Worm (Caenorhabditis elegans): ENCODE data around the gene Y50D4C.3.

Y50D4C.3 gene

DNA sequence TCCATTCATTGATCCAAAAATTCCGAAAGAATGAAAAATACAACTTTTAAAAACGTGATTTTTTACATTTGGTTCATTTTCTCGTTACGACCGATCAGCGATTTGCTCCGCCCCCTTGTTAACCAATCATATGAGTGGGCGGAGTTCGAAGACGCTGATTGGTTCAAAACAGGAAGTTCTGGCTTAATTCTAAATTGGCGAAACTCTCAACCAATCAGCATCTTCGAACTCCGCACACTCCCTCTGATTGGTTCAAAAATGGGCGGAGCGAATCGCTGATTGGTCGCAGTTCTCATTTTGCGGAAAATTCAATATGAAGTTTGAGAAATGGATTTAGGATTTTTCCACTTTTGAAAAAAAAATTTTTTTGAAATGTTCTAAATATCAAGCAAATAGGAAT is 784 bp upstream of the Y50D4C.3 start:
- TF ChIP-seq nfya-1 (tag; optimal IDR thresholded peaks at IDR 0.05; ENCODE audit: insufficient read depth) (peak; percentile 84), fkh-2 (tag; optimal IDR thresholded peaks at IDR 0.05) (no peak)

DNA sequence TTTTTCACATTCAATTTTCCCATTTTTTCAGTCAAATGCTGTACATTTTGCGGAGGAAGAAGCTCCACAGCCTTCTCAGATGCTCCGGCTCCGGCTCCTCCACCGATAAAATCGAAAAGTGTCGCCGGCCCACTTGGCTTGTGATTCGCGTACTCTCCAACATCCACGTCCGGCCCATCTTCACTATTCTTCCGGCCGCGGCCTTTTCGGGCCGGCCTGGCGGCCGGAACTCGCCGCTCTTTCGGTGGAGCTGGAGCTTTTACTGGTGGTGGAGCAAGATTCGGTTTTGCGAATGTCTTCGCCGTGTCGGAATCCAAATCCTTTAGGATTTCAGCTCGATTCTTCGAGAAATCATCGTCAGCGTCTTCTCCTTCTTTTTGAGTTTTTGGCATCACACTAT is 2.5 kb downstream of the Y50D4C.3 start:
- no peak for TF ChIP-seq ama-1 (optimal IDR thresholded peaks at IDR 0.05)
- no peak for TF ChIP-seq nfya-1 (tag; optimal IDR thresholded peaks at IDR 0.05; ENCODE audit: insufficient read depth)
- TF ChIP-seq nhr-237 (tag; optimal IDR thresholded peaks at IDR 0.05) = no peak
- no peak for TF ChIP-seq jun-1 (tag; optimal IDR thresholded peaks at IDR 0.05)
- TF ChIP-seq ceh-9 (tag; optimal IDR thresholded peaks at IDR 0.05) = no peak
- no peak for TF ChIP-seq fos-1 (tag; optimal IDR thresholded peaks at IDR 0.05)
- TF ChIP-seq egl-5 (tag; optimal IDR thresholded peaks at IDR 0.05) = no peak
- TF ChIP-seq ztf-4 (tag; optimal IDR thresholded peaks at IDR 0.05) = no peak
- TF ChIP-seq elt-1 (tag; optimal IDR thresholded peaks at IDR 0.05) = no peak
- no peak for TF ChIP-seq elt-3 (tag; optimal IDR thresholded peaks at IDR 0.05)
- TF ChIP-seq pha-4 (tag; optimal IDR thresholded peaks at IDR 0.05) = no peak
- no peak for TF ChIP-seq lin-15B (tag; optimal IDR thresholded peaks at IDR 0.05)
- no peak for TF ChIP-seq nhr-43 (tag; optimal IDR thresholded peaks at IDR 0.05; ENCODE audit: poor library complexity, severe bottlenecking)
- no peak for TF ChIP-seq nhr-11 (tag; optimal IDR thresholded peaks at IDR 0.05)
- TF ChIP-seq unc-62 (GFP tag; optimal IDR thresholded peaks at IDR 0.05) = no peak
- TF ChIP-seq fkh-2 (tag; optimal IDR thresholded peaks at IDR 0.05) = no peak
- TF ChIP-seq fkh-10 (GFP tag; optimal IDR thresholded peaks at IDR 0.05) = no peak
- no peak for TF ChIP-seq aly-2 (tag; optimal IDR thresholded peaks at IDR 0.05)

DNA sequence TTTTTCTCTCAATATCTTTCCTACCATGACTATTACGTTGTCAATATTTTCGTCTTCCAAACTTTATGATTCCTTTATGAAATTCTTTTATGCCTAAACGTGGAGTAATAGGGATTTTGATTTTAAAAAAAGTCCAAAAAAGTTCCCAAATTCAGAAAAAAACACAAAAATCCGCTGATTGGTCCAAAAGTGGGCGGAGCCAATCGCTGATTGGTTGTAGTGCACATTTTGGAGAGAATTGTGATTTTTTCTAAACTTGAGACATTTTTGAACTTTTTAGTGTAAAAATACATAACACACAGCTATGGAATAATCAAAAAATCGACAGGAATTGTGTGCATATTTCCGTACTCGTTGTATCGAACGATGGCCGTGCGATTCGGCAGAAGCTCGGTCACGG is 5.7 kb downstream of the Y50D4C.3 start:
- TF ChIP-seq pqm-1 (tag; optimal IDR thresholded peaks at IDR 0.05) (no peak), nfya-1 (tag; optimal IDR thresholded peaks at IDR 0.05; ENCODE audit: insufficient read depth) (peak; percentile 79)

DNA sequence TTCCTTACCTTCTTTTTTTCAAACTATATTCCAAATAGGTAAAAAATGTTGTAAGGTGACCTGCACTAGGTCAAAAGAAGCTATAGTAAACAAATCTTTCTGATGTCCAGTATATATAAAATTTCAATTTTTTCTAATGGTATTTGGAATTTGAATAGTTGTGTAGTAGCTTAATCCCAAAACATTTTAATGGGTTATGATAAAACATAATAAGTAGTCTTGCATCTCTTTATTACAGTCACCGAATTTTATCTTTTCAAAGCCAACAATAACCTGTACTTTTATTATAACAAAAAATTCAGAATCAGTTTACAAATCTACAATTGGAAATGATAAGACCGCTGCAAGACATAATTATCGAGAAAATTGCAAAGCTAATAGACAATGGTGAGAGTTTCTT is 27.6 kb downstream of the Y50D4C.3 start, which contains the start of gene H24K24.2:
H24K24.2 (plus strand) TSS at position 301 of the 400 bp plus-strand sequence.
- TF ChIP-seq nhr-28 (tag; optimal IDR thresholded peaks at IDR 0.05) = no peak
- TF ChIP-seq lin-15B (tag; optimal IDR thresholded peaks at IDR 0.05) = no peak
- TF ChIP-seq ztf-11 (tag; optimal IDR thresholded peaks at IDR 0.05) = no peak
- TF ChIP-seq ama-1 (optimal IDR thresholded peaks at IDR 0.05) = no peak
- no peak for TF ChIP-seq unc-39 (tag; optimal IDR thresholded peaks at IDR 0.05)
- no peak for TF ChIP-seq pha-4 (tag; optimal IDR thresholded peaks at IDR 0.05)
- no peak for TF ChIP-seq ceh-28 (tag; optimal IDR thresholded peaks at IDR 0.05)
- no peak for TF ChIP-seq nhr-12 (tag; optimal IDR thresholded peaks at IDR 0.05)
- no peak for TF ChIP-seq eor-1 (tag; optimal IDR thresholded peaks at IDR 0.05)
- TF ChIP-seq nhr-237 (tag; optimal IDR thresholded peaks at IDR 0.05) = no peak
- TF ChIP-seq ceh-16 (tag; optimal IDR thresholded peaks at IDR 0.05) = no peak
- no peak for TF ChIP-seq jun-1 (tag; optimal IDR thresholded peaks at IDR 0.05)
- no peak for TF ChIP-seq ceh-9 (tag; optimal IDR thresholded peaks at IDR 0.05)
- TF ChIP-seq pqm-1 (tag; optimal IDR thresholded peaks at IDR 0.05) = no peak
- no peak for TF ChIP-seq nhr-43 (tag; optimal IDR thresholded peaks at IDR 0.05; ENCODE audit: poor library complexity, severe bottlenecking)

DNA sequence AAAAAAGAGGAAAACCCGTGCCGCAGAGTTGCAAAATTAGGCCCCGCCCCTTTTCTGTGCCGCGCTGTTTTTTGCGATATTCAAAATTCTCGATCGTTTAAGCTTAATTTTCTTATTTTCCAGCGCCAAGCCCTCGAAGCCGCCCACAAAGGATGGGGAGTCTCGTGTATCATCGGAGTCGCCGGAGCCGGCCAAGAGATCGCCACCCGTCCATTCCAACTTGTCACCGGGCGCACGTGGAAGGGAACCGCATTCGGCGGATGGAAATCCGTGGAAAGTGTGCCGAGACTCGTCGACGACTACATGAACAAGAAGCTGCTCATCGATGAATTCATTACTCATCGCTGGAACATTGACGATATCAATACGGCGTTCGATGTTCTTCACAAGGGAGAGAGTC is 29.3 kb downstream of the Y50D4C.3 start:
- TF ChIP-seq egl-5 (tag; optimal IDR thresholded peaks at IDR 0.05) = no peak
- no peak for TF ChIP-seq fkh-2 (tag; optimal IDR thresholded peaks at IDR 0.05)
- TF ChIP-seq ama-1 (optimal IDR thresholded peaks at IDR 0.05) = no peak
- no peak for TF ChIP-seq nhr-43 (tag; optimal IDR thresholded peaks at IDR 0.05; ENCODE audit: poor library complexity, severe bottlenecking)
- TF ChIP-seq unc-62 (GFP tag; optimal IDR thresholded peaks at IDR 0.05) = no peak
- TF ChIP-seq mml-1 (tag; optimal IDR thresholded peaks at IDR 0.05) = no peak
- TF ChIP-seq jun-1 (tag; optimal IDR thresholded peaks at IDR 0.05) = no peak
- TF ChIP-seq ceh-16 (tag; optimal IDR thresholded peaks at IDR 0.05) = no peak
- no peak for TF ChIP-seq fos-1 (tag; optimal IDR thresholded peaks at IDR 0.05)
- TF ChIP-seq zag-1 (tag; optimal IDR thresholded peaks at IDR 0.05) = no peak
- no peak for TF ChIP-seq nhr-76 (tag; optimal IDR thresholded peaks at IDR 0.05)
- no peak for TF ChIP-seq elt-2 (tag; optimal IDR thresholded peaks at IDR 0.05)
- no peak for TF ChIP-seq egl-27 (tag; optimal IDR thresholded peaks at IDR 0.05)
- no peak for TF ChIP-seq nhr-23 (tag; optimal IDR thresholded peaks at IDR 0.05)
- TF ChIP-seq tbx-2 (tag; optimal IDR thresholded peaks at IDR 0.05) = no peak
- TF ChIP-seq nfya-1 (tag; optimal IDR thresholded peaks at IDR 0.05; ENCODE audit: insufficient read depth) = no peak
- TF ChIP-seq ceh-9 (tag; optimal IDR thresholded peaks at IDR 0.05) = no peak

Data from whole organism, L3 larva.